Fruit fly (Drosophila melanogaster): ENCODE data around the gene CG7992.

DNA sequence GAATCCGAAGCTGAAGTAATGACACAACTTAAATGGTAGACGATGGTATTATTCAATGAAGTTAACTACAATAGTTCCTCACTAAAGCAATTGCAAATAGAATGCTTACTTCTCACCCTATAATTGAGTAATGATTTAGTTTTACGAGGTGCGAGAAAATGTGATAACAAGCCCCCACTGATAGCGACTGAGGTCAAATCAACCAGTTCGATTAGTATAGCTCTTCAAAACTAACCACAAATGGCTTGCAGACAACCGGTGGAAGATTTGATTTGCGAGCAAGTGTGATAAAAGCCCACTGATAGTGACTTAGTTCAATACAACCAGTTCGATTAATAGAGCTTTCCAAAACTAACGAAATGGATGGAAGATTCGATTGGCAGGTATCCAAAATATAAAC lies 7.7 kb downstream of the CG7992 start:
- TF ChIP-seq h (optimal IDR thresholded peaks at IDR 0.05) (no peak), psq (optimal IDR thresholded peaks at IDR 0.05) (no peak), insv (optimal IDR thresholded peaks at IDR 0.05) (no peak)
